Worm (Caenorhabditis elegans): ENCODE measurements around the gene W03G11.3.

ce11 chrX:12093043-12093442, 10.6 kb downstream of the W03G11.3 start, which contains the start of gene W03G11.4:
- TF ChIP-seq ZK546.5 (tag; optimal IDR thresholded peaks at IDR 0.05) (no peak), fkh-10 (GFP tag; optimal IDR thresholded peaks at IDR 0.05) (no peak), jun-1 (tag; optimal IDR thresholded peaks at IDR 0.05) (no peak), tbx-2 (tag; optimal IDR thresholded peaks at IDR 0.05) (no peak)
